Fruit fly (Drosophila melanogaster) whole organism, embryonic: ENCODE measurements around the gene Dph3.

Experiments
- Atf-2 ChIP-seq: fragments of 200-800 bp; sonication (Bioruptor generic); optimal IDR thresholded peaks from 2 replicates; lab custom pipeline; 2016; ENCODE audit warnings: missing biosample characterization, missing genetic modification characterization
- CG1024 ChIP-seq: fragments of 200-800 bp; sonication (Bioruptor generic); IDR thresholded peaks from 2 replicates; pipeline ENCODE4 v1.3.6; 2022; ENCODE audit warnings: missing biosample characterization, missing genetic modification characterization
- CG10431 ChIP-seq: fragments of 200-800 bp; sonication (Bioruptor generic); optimal IDR thresholded peaks from 3 replicates; lab custom pipeline; 2018; ENCODE audit warnings: missing biosample characterization, mild to moderate bottlenecking, missing genetic modification characterization
- CG11085 ChIP-seq: fragments of 200-800 bp; sonication (Bioruptor generic); IDR thresholded peaks from 2 replicates; pipeline ENCODE4 v1.3.6; 2022; ENCODE audit warnings: missing biosample characterization, missing genetic modification characterization
- CG11504 ChIP-seq: fragments of 200-800 bp; sonication (Bioruptor generic); optimal IDR thresholded peaks from 3 replicates; lab custom pipeline; 2019; ENCODE audit warnings: missing biosample characterization, mild to moderate bottlenecking, missing genetic modification characterization, moderate library complexity
- CG12071 ChIP-seq: fragments of 200-800 bp; sonication (Bioruptor generic); optimal IDR thresholded peaks from 3 replicates; lab custom pipeline; 2018; ENCODE audit warnings: missing biosample characterization, mild to moderate bottlenecking, missing genetic modification characterization
- CG14710 ChIP-seq: fragments of 200-800 bp; sonication (Bioruptor generic); optimal IDR thresholded peaks from 3 replicates; lab custom pipeline; 2019; ENCODE audit warnings: missing biosample characterization, mild to moderate bottlenecking, missing genetic modification characterization, moderate library complexity
- CG16779 ChIP-seq: fragments of 200-800 bp; sonication (Bioruptor generic); IDR thresholded peaks from 2 replicates; pipeline ENCODE4 v1.3.6; 2022; ENCODE audit warnings: missing biosample characterization, missing genetic modification characterization
- CG1792 ChIP-seq: fragments of 200-800 bp; sonication (Bioruptor generic); optimal IDR thresholded peaks from 2 replicates; lab custom pipeline; 2016; ENCODE audit warnings: missing biosample characterization, missing genetic modification characterization
- CG18619 ChIP-seq: fragments of 200-800 bp; sonication (Bioruptor generic); optimal IDR thresholded peaks from 3 replicates; lab custom pipeline; 2017; ENCODE audit warnings: missing biosample characterization, mild to moderate bottlenecking, missing genetic modification characterization
- CG2889 ChIP-seq: fragments of 200-800 bp; sonication (Bioruptor generic); IDR thresholded peaks from 3 replicates; pipeline ENCODE4 v1.3.6; 2022; ENCODE audit warnings: missing biosample characterization, missing genetic modification characterization
- CG30020 ChIP-seq: fragments of 200-800 bp; optimal IDR thresholded peaks from 2 replicates; lab custom pipeline; 2019; ENCODE audit warnings: missing biosample characterization, mild to moderate bottlenecking, missing genetic modification characterization, moderate library complexity
- CG31388 ChIP-seq: fragments of 200-800 bp; sonication (Bioruptor generic); optimal IDR thresholded peaks from 2 replicates; lab custom pipeline; 2016; ENCODE audit warnings: missing biosample characterization, missing genetic modification characterization
- CG32772 ChIP-seq: fragments of 200-800 bp; sonication (Bioruptor generic); IDR thresholded peaks from 2 replicates; pipeline ENCODE4 v1.3.6; 2022; ENCODE audit warnings: missing biosample characterization, missing genetic modification characterization
- CG3407 ChIP-seq: fragments of 200-800 bp; sonication (Bioruptor generic); optimal IDR thresholded peaks from 2 replicates; lab custom pipeline; 2018; ENCODE audit warnings: missing biosample characterization, mild to moderate bottlenecking, missing genetic modification characterization
- CG3847 ChIP-seq: fragments of 200-800 bp; sonication (Bioruptor generic); IDR thresholded peaks from 2 replicates; pipeline ENCODE4 v1.3.6; 2022; ENCODE audit warnings: missing biosample characterization, missing genetic modification characterization
- CG6175 ChIP-seq: fragments of 200-800 bp; sonication (Bioruptor generic); IDR thresholded peaks from 3 replicates; pipeline ENCODE4 v1.3.6; 2022; ENCODE audit warnings: missing biosample characterization, missing genetic modification characterization
- CG8765 ChIP-seq: fragments of 200-800 bp; sonication (Bioruptor generic); IDR thresholded peaks from 2 replicates; pipeline ENCODE4 v1.3.6; 2022; ENCODE audit warnings: missing biosample characterization, missing genetic modification characterization
- CG9797 ChIP-seq: fragments of 200-800 bp; sonication (Bioruptor generic); optimal IDR thresholded peaks from 3 replicates; lab custom pipeline; 2018; ENCODE audit warnings: missing biosample characterization, mild to moderate bottlenecking, missing genetic modification characterization
- CG9932 ChIP-seq: fragments of 200-800 bp; sonication (Bioruptor generic); IDR thresholded peaks from 2 replicates; pipeline ENCODE4 v1.3.6; 2022; ENCODE audit warnings: missing biosample characterization, missing genetic modification characterization
- CTCF ChIP-seq: fragments of 200-800 bp; sonication (Bioruptor generic); optimal IDR thresholded peaks from 2 replicates; lab custom pipeline; 2017; ENCODE audit warnings: missing biosample characterization, mild to moderate bottlenecking, missing genetic modification characterization, moderate library complexity
- CoRest ChIP-seq: fragments of 200-800 bp; sonication (Bioruptor generic); optimal IDR thresholded peaks from 3 replicates; lab custom pipeline; 2018; ENCODE audit warnings: missing biosample characterization, mild to moderate bottlenecking, missing genetic modification characterization, moderate library complexity
- D19A ChIP-seq: fragments of 200-800 bp; optimal IDR thresholded peaks from 3 replicates; lab custom pipeline; 2019; ENCODE audit warnings: missing biosample characterization, mild to moderate bottlenecking, missing genetic modification characterization, moderate library complexity
- Dbx ChIP-seq: fragments of 200-800 bp; sonication (Bioruptor generic); IDR thresholded peaks from 3 replicates; pipeline ENCODE4 v1.3.6; 2022; ENCODE audit warnings: missing biosample characterization, missing genetic modification characterization
- Dfd ChIP-seq, 2 experiments: fragments of >200 bp; optimal IDR thresholded peaks; 2 replicates each; lab custom pipeline; 2017; ENCODE audit warnings: missing biosample characterization in 2 of 2, missing genetic modification characterization in 2 of 2
- Dip3 ChIP-seq: fragments of 200-800 bp; sonication (Bioruptor generic); optimal IDR thresholded peaks from 3 replicates; lab custom pipeline; 2016; ENCODE audit warnings: missing biosample characterization, missing genetic modification characterization
- Eip74EF ChIP-seq, 2 experiments: fragments of 200-800 bp in 1 of 2; fragments of >200 bp in 1 of 2; sonication (Bioruptor generic) in 1 of 2; optimal IDR thresholded peaks; 2 replicates each; lab custom pipeline; 2017 to 2019; ENCODE audit warnings: missing biosample characterization in 2 of 2, missing genetic modification characterization in 2 of 2, mild to moderate bottlenecking in 1 of 2, moderate library complexity in 1 of 2
- HLH3B ChIP-seq: fragments of 200-800 bp; sonication (Bioruptor generic); IDR thresholded peaks from 2 replicates; pipeline ENCODE4 v1.3.6; 2022; ENCODE audit warnings: missing biosample characterization, missing genetic modification characterization
- Hand ChIP-seq: fragments of 200-800 bp; sonication (Bioruptor generic); optimal IDR thresholded peaks from 2 replicates; lab custom pipeline; 2017; ENCODE audit warnings: mild to moderate bottlenecking, missing biosample characterization, missing genetic modification reagents, missing genetic modification characterization
- Lhr ChIP-seq: fragments of 200-800 bp; sonication (Bioruptor generic); optimal IDR thresholded peaks from 3 replicates; lab custom pipeline; 2017; ENCODE audit warnings: mild to moderate bottlenecking, missing biosample characterization, missing genetic modification reagents, missing genetic modification characterization
- Lim3 ChIP-seq: fragments of 200-800 bp; sonication (Bioruptor generic); IDR thresholded peaks from 2 replicates; pipeline ENCODE4 v1.3.6; 2022; ENCODE audit warnings: missing biosample characterization, missing genetic modification characterization
- MESR4 ChIP-seq: fragments of 200-800 bp; sonication (Bioruptor generic); optimal IDR thresholded peaks from 2 replicates; lab custom pipeline; 2018; ENCODE audit warnings: missing biosample characterization, mild to moderate bottlenecking, missing genetic modification characterization, moderate library complexity
- Oli ChIP-seq: fragments of 200-800 bp; sonication (Bioruptor generic); optimal IDR thresholded peaks from 2 replicates; lab custom pipeline; 2018; ENCODE audit warnings: missing biosample characterization, mild to moderate bottlenecking, missing genetic modification characterization, moderate library complexity
- Opbp ChIP-seq: fragments of 200-800 bp; sonication (Bioruptor generic); IDR thresholded peaks from 3 replicates; pipeline ENCODE4 v1.3.6; 2022; ENCODE audit warnings: missing biosample characterization, missing genetic modification characterization; ENCODE audit not compliant: partially characterized antibody
- PHDP ChIP-seq: fragments of 200-800 bp; sonication (Bioruptor generic); optimal IDR thresholded peaks from 3 replicates; lab custom pipeline; 2018; ENCODE audit warnings: missing biosample characterization, mild to moderate bottlenecking, missing genetic modification characterization, moderate library complexity
- ara ChIP-seq: fragments of 200-800 bp; sonication (Bioruptor generic); IDR thresholded peaks from 2 replicates; pipeline ENCODE4 v1.3.6; 2022; ENCODE audit warnings: missing biosample characterization, missing genetic modification characterization
- ash1 ChIP-seq: fragments of 200-800 bp; sonication (Bioruptor generic); optimal IDR thresholded peaks from 2 replicates; lab custom pipeline; 2018; ENCODE audit warnings: missing biosample characterization, mild to moderate bottlenecking, missing genetic modification characterization
- cato ChIP-seq: fragments of 200-800 bp; sonication (Bioruptor generic); optimal IDR thresholded peaks from 2 replicates; lab custom pipeline; 2016; ENCODE audit warnings: missing biosample characterization, missing genetic modification characterization, borderline replicate concordance
- chm ChIP-seq: fragments of 200-800 bp; sonication (Bioruptor generic); IDR thresholded peaks from 2 replicates; pipeline ENCODE4 v1.3.6; 2022; ENCODE audit warnings: missing biosample characterization, missing genetic modification characterization
- dan ChIP-seq: fragments of 200-800 bp; sonication (Bioruptor generic); IDR thresholded peaks from 2 replicates; pipeline ENCODE4 v1.3.6; 2022; ENCODE audit warnings: missing biosample characterization, missing genetic modification characterization
- danr ChIP-seq: fragments of 200-800 bp; sonication (Bioruptor generic); IDR thresholded peaks from 2 replicates; pipeline ENCODE4 v1.3.6; 2022; ENCODE audit warnings: missing biosample characterization, missing genetic modification characterization
- grn ChIP-seq: fragments of 200-800 bp; sonication (Bioruptor generic); optimal IDR thresholded peaks from 3 replicates; lab custom pipeline; 2017; ENCODE audit warnings: missing biosample characterization, missing genetic modification characterization
- gsb-n ChIP-seq: fragments of 200-800 bp; sonication (Bioruptor generic); optimal IDR thresholded peaks from 3 replicates; lab custom pipeline; 2018; ENCODE audit warnings: missing biosample characterization, mild to moderate bottlenecking, missing genetic modification characterization
- hkb ChIP-seq, 2 experiments: fragments of 200-800 bp in 1 of 2; fragments of >200 bp in 1 of 2; sonication (Bioruptor generic) in 1 of 2; IDR thresholded peaks in 1 of 2; optimal IDR thresholded peaks in 1 of 2; 2 replicates each; pipeline versions ENCODE4 v1.3.6 to Lab custom; 2017 to 2022; ENCODE audit warnings: missing biosample characterization in 1 of 2, missing genetic modification characterization in 1 of 2
- ind ChIP-seq: fragments of 200-800 bp; sonication (Bioruptor generic); optimal IDR thresholded peaks from 3 replicates; lab custom pipeline; 2016; ENCODE audit warnings: missing biosample characterization, missing genetic modification characterization
- ken ChIP-seq: fragments of 200-800 bp; sonication (Bioruptor generic); IDR thresholded peaks from 3 replicates; pipeline ENCODE4 v1.3.6; 2022; ENCODE audit warnings: missing biosample characterization, missing genetic modification characterization
- pros ChIP-seq: fragments of 200-800 bp; sonication (Bioruptor generic); optimal IDR thresholded peaks from 3 replicates; lab custom pipeline; 2019; ENCODE audit warnings: missing biosample characterization, mild to moderate bottlenecking, missing genetic modification characterization, moderate library complexity
- psq ChIP-seq: fragments of 200-800 bp; sonication (Bioruptor generic); optimal IDR thresholded peaks from 2 replicates; lab custom pipeline; 2017; ENCODE audit warnings: missing biosample characterization, missing genetic modification characterization
- sc ChIP-seq, 3 experiments: fragments of >200 bp in 2 of 3; fragments of 200-800 bp in 1 of 3; sonication (Bioruptor generic) in 1 of 3; optimal IDR thresholded peaks; 2 replicates in 2 of 3; 3 replicates in 1 of 3; lab custom pipeline; 2017; ENCODE audit warnings: mild to moderate bottlenecking in 1 of 3, missing biosample characterization in 1 of 3, missing genetic modification characterization in 1 of 3, missing genetic modification reagents in 1 of 3
- ttk ChIP-seq: fragments of 200-800 bp; sonication (Bioruptor generic); IDR thresholded peaks from 2 replicates; pipeline ENCODE4 v2.1.2; 2022; ENCODE audit warnings: missing biosample characterization, missing genetic modification characterization
- yki ChIP-seq: fragments of >200 bp; optimal IDR thresholded peaks from 3 replicates; lab custom pipeline; 2018

Dph3 gene

DNA sequence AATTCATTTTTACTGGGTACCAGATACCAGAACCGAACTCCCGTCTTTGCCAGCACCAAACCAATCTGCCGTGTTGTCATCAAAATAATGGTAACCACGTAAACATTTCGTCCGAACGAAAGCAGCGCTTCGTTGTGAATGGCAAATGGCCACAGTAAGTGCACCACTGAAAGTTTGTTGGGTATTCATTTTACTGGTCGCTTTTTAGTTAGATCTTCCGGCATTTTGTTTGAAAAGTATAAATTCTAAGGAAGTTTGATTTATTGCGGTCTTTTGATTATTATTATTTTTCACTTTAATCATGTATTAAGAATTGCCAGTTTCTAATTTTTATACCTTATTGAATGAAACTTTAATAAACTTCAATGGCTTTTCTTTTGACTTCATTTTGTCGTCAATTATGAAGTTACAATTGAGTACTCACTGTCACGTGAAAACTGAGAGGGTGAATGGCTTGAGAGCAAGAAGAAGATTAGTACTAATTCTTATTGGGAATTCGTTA lies 17.2 kb upstream of the Dph3 start, which contains the start of gene ZnT86D (continued):
- no peak for TF ChIP-seq hkb (optimal IDR thresholded peaks at IDR 0.05; lab: Kevin White, UChicago)
- 0 out of 2 replicates have a peak, but pooled peaks have one; percentile 6 for TF ChIP-seq hkb (GFP tag; IDR thresholded peaks at IDR 0.05; lab: Robert Waterston, UW)
- TF ChIP-seq CTCF, result no peak
- no peak for TF ChIP-seq CG1024 (GFP tag; lab: Robert Waterston, UW)
- TF ChIP-seq HLH3B (GFP tag; lab: Robert Waterston, UW), result no peak
- TF ChIP-seq Opbp, result no peak
- TF ChIP-seq grn (GFP tag; lab: Kevin White, UChicago), result no peak
- TF ChIP-seq CG9797 (GFP tag; lab: Kevin White, UChicago), result no peak
- TF ChIP-seq Oli (tag; lab: Kevin White, UChicago), result peak; percentile 44
- TF ChIP-seq CG6175 (GFP tag; lab: Robert Waterston, UW), result no peak
- no peak for TF ChIP-seq CG11085 (GFP tag; lab: Robert Waterston, UW)
- no peak for TF ChIP-seq psq
- peak; percentile 55 for TF ChIP-seq MESR4
- no peak for TF ChIP-seq sc (optimal IDR thresholded peaks at IDR 0.05; lab: Kevin White, UChicago)
- TF ChIP-seq sc (GFP tag; optimal IDR thresholded peaks at IDR 0.05; lab: Kevin White, UChicago), result peak; percentile 3
- TF ChIP-seq dan, result no peak
- TF ChIP-seq Lim3, result no peak
- peak; percentile 72 for TF ChIP-seq CG11504 (tag; lab: Kevin White, UChicago)
- peak; percentile 76 for TF ChIP-seq CoRest (tag; lab: Kevin White, UChicago)
- peak; percentile 20 for TF ChIP-seq gsb-n
- peak; percentile 47 for TF ChIP-seq CG30020 (tag; lab: Kevin White, UChicago)
- TF ChIP-seq CG18619 (GFP tag; lab: Kevin White, UChicago), result peak; percentile 62
- TF ChIP-seq pros, result peak; percentile 40
- TF ChIP-seq CG8765 (GFP tag; lab: Robert Waterston, UW), result no peak
- no peak for TF ChIP-seq CG10431 (GFP tag; lab: Kevin White, UChicago)
- TF ChIP-seq cato (GFP tag; lab: Kevin White, UChicago), result no peak
- TF ChIP-seq Lhr, result no peak
- TF ChIP-seq Dbx (GFP tag; lab: Robert Waterston, UW), result peak; percentile 58; the same call in 2 of the 3 replicates
- 0 out of 2 replicates have a peak, but pooled peaks have one; percentile 8 for TF ChIP-seq ara (GFP tag; lab: Robert Waterston, UW)
- peak; percentile 5 for TF ChIP-seq Atf-2 (GFP tag; lab: Kevin White, UChicago)
- no peak for TF ChIP-seq CG3407 (GFP tag; lab: Kevin White, UChicago)
- peak; percentile 60 for TF ChIP-seq D19A (tag; lab: Kevin White, UChicago)
- peak; percentile 45 for TF ChIP-seq CG1792 (GFP tag; lab: Kevin White, UChicago)
- TF ChIP-seq CG9932 (GFP tag; lab: Robert Waterston, UW), result peak; percentile 77
- TF ChIP-seq yki (lab: Kevin White, UChicago), result no peak
- peak; percentile 69 for TF ChIP-seq PHDP
- TF ChIP-seq CG16779, result no peak
- peak; percentile 59 for TF ChIP-seq ind (GFP tag; lab: Kevin White, UChicago)
- no peak for TF ChIP-seq ttk (GFP tag; lab: Robert Waterston, UW)
- TF ChIP-seq chm (GFP tag; lab: Robert Waterston, UW), result no peak
- 0 out of 3 replicates have a peak, but pooled peaks have one; percentile 4 for TF ChIP-seq ken
- no peak for TF ChIP-seq CG2889 (GFP tag; lab: Robert Waterston, UW)
- TF ChIP-seq Hand (GFP tag; lab: Kevin White, UChicago), result peak; percentile 15
- TF ChIP-seq Dfd (GFP tag; optimal IDR thresholded peaks at IDR 0.05; lab: Kevin White, UChicago), result no peak
- no peak for TF ChIP-seq ash1 (GFP tag; lab: Kevin White, UChicago)
- peak; percentile 65 for TF ChIP-seq CG3847
- no peak for TF ChIP-seq CG31388
- peak; percentile 44 for TF ChIP-seq Dip3 (GFP tag; lab: Kevin White, UChicago)
- TF ChIP-seq CG14710, result peak; percentile 86
- peak; percentile 39; the same call in 1 of the 2 replicates for TF ChIP-seq CG32772 (GFP tag; lab: Robert Waterston, UW)
- no peak for TF ChIP-seq danr (GFP tag; lab: Robert Waterston, UW)
- peak in 1 of 2 experiments; percentile 46 for TF ChIP-seq Eip74EF (GFP tag; optimal IDR thresholded peaks at IDR 0.05; lab: Kevin White, UChicago)
- no peak for TF ChIP-seq CG12071 (GFP tag; lab: Kevin White, UChicago)
